Fruit fly (Drosophila melanogaster) Kc167 (cell line): ENCODE results near the gene escl.
A peak's percentile ranks its signal among the peaks of the same experiment; 100 is the strongest.

Source experiments
- Myc ChIP-seq: fragments of >200 bp; optimal IDR thresholded peaks from 2 replicates; lab custom pipeline; 2017; ENCODE audit warnings: missing external identifiers
- Sin3A ChIP-seq: fragments of >200 bp; optimal IDR thresholded peaks from 2 replicates; lab custom pipeline; 2018; ENCODE audit warnings: missing external identifiers
- h ChIP-seq: fragments of >200 bp; optimal IDR thresholded peaks from 3 replicates; lab custom pipeline; 2018; ENCODE audit warnings: missing external identifiers
- insv ChIP-seq: fragments of >200 bp; optimal IDR thresholded peaks from 3 replicates; lab custom pipeline; 2018; ENCODE audit warnings: missing external identifiers
- psq ChIP-seq: fragments of >200 bp; optimal IDR thresholded peaks from 2 replicates; lab custom pipeline; 2017; ENCODE audit warnings: missing external identifiers
- ttk ChIP-seq: sonication (Bioruptor generic); optimal IDR thresholded peaks from 2 replicates; lab custom pipeline; 2017; ENCODE audit warnings: missing external identifiers

The escl gene

DNA sequence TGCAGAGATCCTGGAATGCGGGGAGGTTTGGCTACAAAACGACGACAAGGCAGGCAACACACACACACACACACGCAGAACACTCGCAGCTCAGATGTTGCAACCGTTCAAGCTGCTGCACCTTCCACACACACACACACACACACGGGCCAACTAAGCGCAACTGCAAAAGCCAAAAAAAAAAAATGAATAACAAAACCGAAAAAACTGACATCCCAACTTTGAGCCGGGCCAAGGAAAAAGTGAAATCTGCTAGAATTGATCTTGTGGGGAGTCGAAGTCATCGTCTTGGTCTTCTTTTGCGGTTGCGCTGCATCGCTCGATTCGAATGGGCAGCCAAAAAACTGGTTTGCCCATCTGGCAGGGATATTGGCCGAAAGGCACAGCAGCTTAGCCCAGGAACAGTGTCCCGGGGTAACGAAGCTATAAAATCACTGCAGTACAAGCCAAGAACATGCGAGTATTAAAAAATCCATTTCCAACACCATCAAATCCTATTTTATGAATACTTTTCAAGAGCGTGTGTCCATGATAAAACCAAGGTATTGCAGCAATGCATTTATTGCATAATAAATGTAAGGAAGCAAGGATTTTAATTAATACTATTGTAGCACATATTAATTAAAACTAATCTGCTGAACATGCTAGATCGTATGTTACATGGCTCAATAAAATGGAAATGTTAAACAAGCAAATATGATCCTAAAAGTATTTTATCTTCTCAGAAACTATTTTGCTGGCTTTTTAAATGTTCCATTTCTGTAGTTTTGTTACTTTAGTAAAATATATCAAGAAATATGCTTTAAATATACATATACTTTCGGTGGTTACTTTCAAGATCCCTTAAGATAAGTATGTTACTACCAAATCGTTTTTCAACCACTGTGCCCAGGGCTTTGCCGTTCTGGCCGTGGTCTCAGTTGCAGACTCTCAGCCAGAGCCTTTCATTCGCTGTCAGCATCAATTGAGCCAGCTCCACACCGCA is 24.8 kb upstream of the escl start:
- no peak for TF ChIP-seq Myc (lab: Kevin White, UChicago)
- TF ChIP-seq Sin3A, result no peak
- no peak for TF ChIP-seq psq (lab: Kevin White, UChicago)
- TF ChIP-seq h (lab: Kevin White, UChicago), result no peak
- TF ChIP-seq ttk, result no peak
- no peak for TF ChIP-seq insv (lab: Kevin White, UChicago)

DNA sequence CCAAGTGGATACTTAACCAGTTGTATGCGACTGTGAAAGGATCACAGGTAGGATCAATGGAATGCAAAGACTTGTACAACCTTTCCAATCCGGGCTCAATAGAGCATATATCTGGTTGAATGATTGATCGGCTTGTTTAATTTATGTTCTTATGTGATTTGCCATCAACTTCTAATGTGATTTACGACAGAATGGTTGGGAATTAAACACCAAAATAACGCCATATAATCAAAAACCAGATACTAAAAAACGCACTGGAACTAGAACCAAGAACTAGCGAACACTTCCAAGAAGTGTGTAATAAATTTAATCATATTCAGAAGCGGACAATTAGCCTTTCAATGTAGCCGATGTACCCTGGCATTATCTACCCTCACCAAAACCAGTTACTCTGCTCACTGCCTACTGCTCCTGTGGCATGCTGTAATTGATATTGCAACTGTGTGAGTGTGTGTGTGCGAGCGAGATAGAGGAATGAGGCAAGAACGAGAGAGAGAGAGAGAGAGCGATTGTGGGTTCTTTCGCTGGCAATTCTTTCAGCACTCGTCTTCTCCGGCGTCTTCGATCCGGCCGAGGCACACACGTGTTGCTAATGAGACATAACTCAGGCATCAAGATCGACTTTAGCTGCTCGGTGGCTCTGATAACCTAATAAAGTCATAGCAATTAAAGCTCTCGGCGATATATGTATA is 22.0 kb upstream of the escl start:
- TF ChIP-seq Sin3A (no peak), ttk (no peak), h (lab: Kevin White, UChicago) (no peak), psq (lab: Kevin White, UChicago) (no peak), Myc (lab: Kevin White, UChicago) (no peak), insv (lab: Kevin White, UChicago) (no peak)

DNA sequence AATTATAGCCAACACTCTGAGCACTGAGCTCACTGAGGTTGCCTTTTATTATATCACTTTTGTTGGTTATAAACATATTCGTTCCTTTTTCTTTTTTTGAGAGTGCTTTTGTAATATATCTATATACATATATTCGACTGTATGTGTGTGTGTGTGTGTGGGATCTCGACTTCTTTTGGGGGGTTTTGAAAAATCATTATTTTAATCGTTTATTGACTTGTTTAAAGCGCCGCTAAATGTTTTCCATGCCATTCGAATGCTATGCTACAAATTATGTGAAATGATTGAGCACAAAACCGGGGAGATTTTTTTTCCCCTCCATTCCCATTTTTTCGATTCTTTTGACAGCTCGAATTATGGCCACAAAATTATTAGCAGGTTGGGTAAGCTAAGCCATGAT is 21.3 kb upstream of the escl start:
- TF ChIP-seq ttk (no peak), psq (lab: Kevin White, UChicago) (no peak), insv (lab: Kevin White, UChicago) (no peak)

DNA sequence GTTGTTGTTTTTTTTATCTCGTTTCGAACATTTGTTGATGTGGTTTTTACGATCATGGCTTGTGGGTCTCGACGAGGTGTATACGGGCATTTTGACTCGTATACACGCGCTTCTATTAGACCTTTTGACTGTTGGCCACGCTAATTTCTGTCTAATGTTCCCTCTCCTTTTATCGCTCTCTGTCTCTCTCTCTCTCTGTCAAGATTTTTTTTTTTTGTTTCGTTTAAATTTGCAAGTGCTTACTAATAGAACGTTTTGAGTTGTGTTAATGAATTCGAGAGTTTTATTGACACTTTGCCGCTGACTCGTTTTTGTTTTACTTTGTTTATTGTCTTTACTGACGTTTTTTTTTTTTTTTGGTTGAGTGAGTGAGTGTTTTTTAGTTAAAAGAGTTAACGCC is 20.4 kb upstream of the escl start:
- TF ChIP-seq ttk (no peak), Myc (lab: Kevin White, UChicago) (no peak), insv (lab: Kevin White, UChicago) (no peak), h (lab: Kevin White, UChicago) (no peak), Sin3A (no peak), psq (lab: Kevin White, UChicago) (no peak)

DNA sequence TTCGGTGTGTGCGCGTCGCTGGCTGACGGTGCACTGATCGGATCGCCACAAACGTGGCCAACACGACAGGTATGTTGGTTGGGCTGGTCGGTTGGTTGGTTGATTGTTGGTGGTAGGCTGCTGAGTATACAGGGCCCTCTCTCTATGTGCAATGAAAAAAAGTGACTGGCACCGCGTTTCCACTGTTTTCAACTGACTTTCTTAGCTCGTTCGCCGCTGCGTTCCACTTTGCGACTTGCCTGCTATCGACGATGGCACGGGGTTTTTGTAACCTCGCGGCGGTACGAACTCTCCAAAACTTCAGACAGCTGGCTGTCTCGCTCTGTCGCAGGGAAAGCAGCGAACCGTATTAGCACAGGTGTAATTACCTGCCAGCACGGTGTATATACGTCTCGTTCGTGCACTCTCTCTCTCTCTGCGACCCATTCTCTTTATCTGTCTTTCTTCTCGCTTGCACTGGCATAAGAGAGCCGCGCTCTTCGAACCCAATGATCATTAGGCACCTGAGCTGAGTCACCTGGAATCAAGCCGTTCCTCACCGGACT is 19.8 kb upstream of the escl start:
- TF ChIP-seq h (lab: Kevin White, UChicago) (no peak), insv (lab: Kevin White, UChicago) (no peak), Sin3A (no peak), Myc (lab: Kevin White, UChicago) (no peak), ttk (no peak), psq (lab: Kevin White, UChicago) (no peak)

DNA sequence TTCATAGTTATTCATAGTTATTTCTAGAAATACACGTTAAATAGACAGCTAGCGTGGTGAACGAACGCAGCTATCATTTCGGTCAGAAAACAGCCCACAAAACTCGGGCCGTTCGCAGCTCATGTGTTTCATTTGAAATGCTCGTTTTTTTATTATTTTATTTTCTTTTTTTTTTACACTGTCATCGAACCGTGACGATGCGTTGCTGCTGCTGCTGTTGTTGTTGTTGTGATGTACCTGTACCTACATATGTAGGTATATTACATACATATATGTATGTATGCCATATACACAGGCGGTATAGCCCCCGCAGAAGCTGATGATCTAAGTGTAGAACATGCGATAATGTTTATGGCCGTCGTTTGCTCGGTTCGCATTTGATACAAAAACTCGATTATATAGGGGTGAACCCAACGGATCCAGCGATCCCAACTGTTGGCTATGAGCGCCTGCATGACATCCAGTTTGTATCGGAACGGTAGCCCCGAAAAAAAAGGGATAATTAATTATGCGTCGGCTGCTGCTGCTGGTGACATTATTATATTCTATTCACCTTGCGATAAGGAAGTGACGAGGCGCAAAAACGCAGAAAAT is 17.5 kb upstream of the escl start:
- TF ChIP-seq insv (lab: Kevin White, UChicago), result no peak
- TF ChIP-seq h (lab: Kevin White, UChicago), result no peak
- no peak for TF ChIP-seq Myc (lab: Kevin White, UChicago)
- TF ChIP-seq psq (lab: Kevin White, UChicago), result no peak
- no peak for TF ChIP-seq ttk
- TF ChIP-seq Sin3A, result no peak

DNA sequence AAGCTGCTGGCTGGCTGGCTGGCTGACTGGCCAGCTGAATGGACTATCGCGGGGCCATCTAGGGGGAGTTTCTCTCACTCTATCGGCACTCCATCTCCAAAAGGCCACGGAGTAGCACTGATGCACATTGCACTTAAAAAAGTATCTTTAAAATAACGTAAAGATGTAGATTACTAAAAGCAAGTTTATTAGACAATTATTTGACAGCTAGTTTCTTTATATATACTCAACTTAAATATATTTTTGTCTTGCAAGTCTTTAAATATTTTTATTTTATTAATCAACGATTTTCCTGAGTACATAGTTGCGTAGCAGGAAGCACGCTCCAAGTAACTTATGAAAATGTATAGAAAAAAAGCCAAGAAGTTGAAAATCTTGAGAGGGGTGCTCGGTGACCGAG is 13.8 kb upstream of the escl start:
- TF ChIP-seq h (lab: Kevin White, UChicago), result no peak
- no peak for TF ChIP-seq psq (lab: Kevin White, UChicago)
- TF ChIP-seq Myc (lab: Kevin White, UChicago), result no peak
- TF ChIP-seq Sin3A, result no peak
- no peak for TF ChIP-seq ttk
- TF ChIP-seq insv (lab: Kevin White, UChicago), result no peak

DNA sequence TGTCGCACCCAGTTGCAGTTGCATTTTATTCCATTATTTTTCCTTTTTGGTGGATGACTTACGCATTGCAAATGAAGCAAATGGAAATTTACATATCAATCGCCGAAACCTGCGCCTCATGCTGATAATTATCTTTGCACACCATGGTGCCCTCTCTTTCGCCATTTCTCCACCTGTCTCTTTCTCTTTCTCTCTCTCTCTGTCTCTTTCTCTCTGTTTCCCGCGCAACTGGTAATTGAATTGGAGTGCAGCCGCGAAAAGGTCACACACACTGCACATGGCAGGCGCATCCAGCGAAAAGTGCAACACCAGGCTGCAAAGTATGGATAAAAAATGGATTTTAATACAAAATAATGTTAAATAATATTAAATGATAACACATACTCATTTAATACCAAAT is 13.0 kb upstream of the escl start:
- no peak for TF ChIP-seq Sin3A
- no peak for TF ChIP-seq Myc (lab: Kevin White, UChicago)
- TF ChIP-seq psq (lab: Kevin White, UChicago), result no peak
- TF ChIP-seq h (lab: Kevin White, UChicago), result no peak
- TF ChIP-seq ttk, result no peak
- TF ChIP-seq insv (lab: Kevin White, UChicago), result no peak

DNA sequence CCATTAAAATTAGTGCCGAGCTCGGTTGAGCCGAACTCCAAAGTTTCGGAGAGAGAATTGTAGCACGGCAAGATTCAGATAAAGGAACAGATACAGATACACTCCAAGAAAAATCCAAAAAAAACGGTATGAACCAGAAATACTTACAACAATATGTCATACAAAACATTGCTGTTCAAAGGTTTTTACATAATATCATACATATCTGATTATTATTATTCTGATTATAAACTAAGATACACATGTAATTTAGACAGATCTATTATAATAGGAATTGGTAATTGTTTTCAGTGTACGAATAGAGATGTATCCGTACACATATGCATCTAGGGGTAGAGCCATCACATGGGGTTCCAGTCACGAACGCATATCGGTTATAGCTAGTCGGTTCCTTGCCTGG is 10.7 kb upstream of the escl start:
- TF ChIP-seq Sin3A (no peak), insv (lab: Kevin White, UChicago) (no peak)

DNA sequence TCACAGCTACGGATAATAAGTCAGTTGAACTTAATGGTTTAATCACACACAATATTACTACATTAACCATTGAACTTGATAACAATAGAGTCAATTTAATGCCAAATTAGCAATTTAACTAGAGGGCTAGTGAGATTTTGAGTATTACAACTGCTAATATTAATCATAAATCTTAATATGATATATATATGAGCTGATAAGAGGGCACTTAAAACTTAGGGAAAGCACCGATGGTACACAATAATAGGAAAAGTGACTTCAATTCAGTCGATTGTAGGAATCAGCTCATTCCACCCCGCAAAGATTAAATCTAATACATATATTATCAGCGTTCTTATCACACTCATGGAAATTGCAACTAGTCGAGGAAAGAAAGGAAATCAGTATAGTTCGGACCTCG is 9.5 kb upstream of the escl start, which contains the start of gene CG16965:
Gene CG16965 (plus strand): TSS at position 382 of the 400 bp plus-strand sequence.
- TF ChIP-seq Sin3A (no peak), h (lab: Kevin White, UChicago) (no peak), insv (lab: Kevin White, UChicago) (no peak), ttk (no peak), Myc (lab: Kevin White, UChicago) (no peak), psq (lab: Kevin White, UChicago) (no peak)

DNA sequence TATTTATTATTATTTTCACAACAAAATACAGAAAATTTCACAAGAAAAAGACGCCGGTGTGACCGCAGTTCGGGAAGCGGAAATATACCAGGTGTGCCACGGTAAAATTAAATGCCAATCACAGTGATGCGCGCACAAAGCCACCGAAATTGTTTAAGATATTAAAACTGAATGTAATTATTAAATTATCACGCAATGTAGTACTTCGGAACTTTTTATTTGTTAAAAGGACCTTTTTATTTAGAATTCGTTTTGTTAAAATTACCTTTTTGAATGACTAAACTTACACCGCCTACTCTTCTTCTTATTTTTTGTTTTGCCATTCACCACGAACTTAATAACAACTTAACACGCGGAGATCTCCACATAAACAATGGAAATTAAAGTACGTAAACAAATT is 2.8 kb upstream of the escl start, which contains the start of the genes CG6686 and CG34163:
Gene CG6686 (minus strand): TSS at position 95 of the 400 bp plus-strand sequence.
Gene CG34163 (plus strand): TSS at position 326 of the 400 bp plus-strand sequence.
- TF ChIP-seq ttk (no peak), Sin3A (no peak)

DNA sequence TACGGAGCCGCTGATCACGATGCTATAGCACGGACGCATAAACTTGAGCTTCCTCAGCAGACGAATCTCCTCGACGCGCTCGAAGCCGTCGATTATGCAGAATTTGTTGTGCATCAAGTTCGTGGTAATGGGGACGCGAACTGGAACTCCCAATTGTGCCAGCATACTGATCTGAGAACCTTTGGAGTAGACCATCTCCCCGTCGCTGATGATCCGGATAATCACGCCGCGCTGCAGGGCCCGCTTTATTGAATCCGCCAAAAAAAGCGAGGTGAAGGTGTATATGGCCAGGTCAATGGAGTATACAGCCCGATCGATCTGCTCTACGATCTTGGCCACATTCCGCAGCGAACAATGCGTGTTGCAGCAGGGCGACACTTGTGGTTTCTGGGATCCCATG is 1.5 kb upstream of the escl start:
- peak; percentile 93 for TF ChIP-seq ttk
- TF ChIP-seq insv (lab: Kevin White, UChicago), result no peak
